Worm (Caenorhabditis elegans) whole organism, late embryonic: ENCODE data around the gene zyg-8.

ENCODE experiments used
- F13H6.1 ChIP-seq: sonication (generic microtip); optimal IDR thresholded peaks from 2 replicates; lab custom pipeline; 2016; ENCODE audit warnings: missing genetic modification characterization, missing compliant biosample characterization
- ama-1 ChIP-seq: fragments of 150-350 bp; optimal IDR thresholded peaks from 2 replicates; lab custom pipeline; 2014
- ceh-18 ChIP-seq: sonication (generic microtip); optimal IDR thresholded peaks from 2 replicates; lab custom pipeline; 2016; ENCODE audit warnings: missing genetic modification characterization, missing compliant biosample characterization
- ceh-19 ChIP-seq: fragments of 200-800 bp; sonication (Bioruptor generic); optimal IDR thresholded peaks from 2 replicates; lab custom pipeline; 2018; ENCODE audit warnings: mild to moderate bottlenecking, missing genetic modification characterization, missing compliant biosample characterization
- hlh-6 ChIP-seq: sonication (generic microtip); optimal IDR thresholded peaks from 2 replicates; lab custom pipeline; 2016; ENCODE audit warnings: missing genotype, missing genetic modification characterization, missing compliant biosample characterization
- nfya-1 ChIP-seq: sonication (generic microtip); optimal IDR thresholded peaks from 2 replicates; lab custom pipeline; 2017; ENCODE audit warnings: missing genetic modification characterization, mild to moderate bottlenecking, missing compliant biosample characterization, antibody characterized with exemption, moderate library complexity
- pqm-1 ChIP-seq: sonication (generic microtip); optimal IDR thresholded peaks from 2 replicates; lab custom pipeline; 2016; ENCODE audit warnings: missing genetic modification characterization, missing compliant biosample characterization
- ref-2 ChIP-seq: sonication (generic microtip); optimal IDR thresholded peaks from 2 replicates; lab custom pipeline; 2016; ENCODE audit warnings: missing genetic modification characterization, missing compliant biosample characterization

DNA sequence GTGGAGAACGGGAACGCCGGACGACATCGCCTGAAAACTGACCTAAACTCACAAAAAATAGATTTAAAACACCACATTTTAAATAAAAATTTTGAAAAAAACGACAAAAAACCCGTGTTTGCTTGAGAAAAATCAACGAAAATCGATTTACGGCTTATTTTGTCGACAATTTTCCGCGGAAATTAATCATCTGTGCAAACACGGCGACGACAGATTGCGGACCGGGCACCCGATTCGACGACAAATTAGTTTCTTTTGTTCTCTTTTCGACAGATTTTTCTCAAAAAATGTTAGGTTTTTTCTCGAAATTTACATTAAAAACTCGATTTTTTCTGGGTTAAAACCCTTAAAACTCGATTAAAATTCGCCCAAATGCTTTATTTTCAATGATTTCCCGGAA is 3.1 kb upstream of the zyg-8 start, which contains the start of gene arx-3:
- TF ChIP-seq F13H6.1 (tag; lab: Kevin White, UChicago) (no peak), ama-1 (lab: Kevin White, UChicago) (no peak), pqm-1 (no peak), ceh-18 (no peak), nfya-1 (peak; percentile 35), ceh-19 (GFP tag; lab: Kevin White, UChicago) (no peak), hlh-6 (no peak), ref-2 (no peak)
